Fruit fly (Drosophila melanogaster) whole organism, pupa: ENCODE measurements around the gene CG1416.

Experiments used
- CG10348 ChIP-seq: fragments of 200-800 bp; sonication (Bioruptor generic); IDR thresholded peaks from 2 replicates; pipeline ENCODE4 v1.3.6; 2022; ENCODE audit warnings: missing biosample characterization, missing genetic modification characterization
- CG12605 ChIP-seq: fragments of 200-800 bp; sonication (Bioruptor generic); IDR thresholded peaks from 2 replicates; pipeline ENCODE4 v1.3.6; 2022; ENCODE audit warnings: missing biosample characterization, missing genetic modification characterization
- CG13204 ChIP-seq: fragments of 200-800 bp; sonication (Bioruptor generic); optimal IDR thresholded peaks from 2 replicates; lab custom pipeline; 2018; ENCODE audit warnings: missing biosample characterization, mild to moderate bottlenecking, missing genetic modification characterization, moderate library complexity
- CG14655 ChIP-seq: fragments of 200-800 bp; sonication (Bioruptor generic); optimal IDR thresholded peaks from 3 replicates; lab custom pipeline; 2017; ENCODE audit warnings: mild to moderate bottlenecking, missing biosample characterization, missing genetic modification reagents, missing genetic modification characterization
- CG15710 ChIP-seq: fragments of 200-800 bp; sonication (Bioruptor generic); optimal IDR thresholded peaks from 2 replicates; lab custom pipeline; 2018; ENCODE audit warnings: missing biosample characterization, mild to moderate bottlenecking, missing genetic modification characterization, moderate library complexity
- CG17806 ChIP-seq: fragments of 200-800 bp; sonication (Bioruptor generic); optimal IDR thresholded peaks from 2 replicates; lab custom pipeline; 2018; ENCODE audit warnings: missing biosample characterization, mild to moderate bottlenecking, missing genetic modification characterization, moderate library complexity
- CG32121 ChIP-seq: fragments of 200-800 bp; sonication (Bioruptor generic); IDR thresholded peaks from 2 replicates; pipeline ENCODE4 v1.3.6; 2022; ENCODE audit warnings: missing biosample characterization, missing genetic modification characterization
- CG34367 ChIP-seq: fragments of 200-800 bp; sonication (Bioruptor generic); optimal IDR thresholded peaks from 2 replicates; lab custom pipeline; 2018; ENCODE audit warnings: missing biosample characterization, mild to moderate bottlenecking, missing genetic modification characterization
- CG4496 ChIP-seq: fragments of 200-800 bp; sonication (Bioruptor generic); IDR thresholded peaks from 3 replicates; pipeline ENCODE4 v1.3.6; 2022; ENCODE audit warnings: missing biosample characterization, missing genetic modification characterization
- CG8159 ChIP-seq: fragments of 200-800 bp; sonication (Bioruptor generic); optimal IDR thresholded peaks from 3 replicates; lab custom pipeline; 2018; ENCODE audit warnings: missing biosample characterization, mild to moderate bottlenecking, missing genetic modification characterization, moderate library complexity
- CG8301 ChIP-seq: fragments of 200-800 bp; sonication (Bioruptor generic); optimal IDR thresholded peaks from 2 replicates; lab custom pipeline; 2018; ENCODE audit warnings: missing biosample characterization, mild to moderate bottlenecking, missing genetic modification characterization
- CG9948 ChIP-seq: fragments of 200-800 bp; sonication (Bioruptor generic); optimal IDR thresholded peaks from 2 replicates; lab custom pipeline; 2018; ENCODE audit warnings: missing biosample characterization, mild to moderate bottlenecking, missing genetic modification characterization, moderate library complexity
- D1 ChIP-seq: fragments of 200-800 bp; sonication (Bioruptor generic); optimal IDR thresholded peaks from 2 replicates; lab custom pipeline; 2018; ENCODE audit warnings: missing biosample characterization, mild to moderate bottlenecking, missing genetic modification characterization, moderate library complexity
- EcR ChIP-seq: fragments of 200-800 bp; sonication (Bioruptor generic); optimal IDR thresholded peaks from 3 replicates; lab custom pipeline; 2019; ENCODE audit warnings: missing biosample characterization, missing genetic modification characterization, mild to moderate bottlenecking, moderate library complexity, missing genetic modification reagents
- Ets98B ChIP-seq: fragments of 200-800 bp; sonication (Bioruptor generic); IDR thresholded peaks from 2 replicates; pipeline ENCODE4 v1.3.6; 2022; ENCODE audit warnings: missing biosample characterization, missing genetic modification characterization
- Pif1A ChIP-seq: fragments of 200-800 bp; sonication (Bioruptor generic); optimal IDR thresholded peaks from 3 replicates; lab custom pipeline; 2016; ENCODE audit warnings: missing biosample characterization, missing genetic modification characterization
- Pif1B ChIP-seq: fragments of 200-800 bp; sonication (Bioruptor generic); optimal IDR thresholded peaks from 3 replicates; lab custom pipeline; 2016; ENCODE audit warnings: missing biosample characterization, missing genetic modification characterization
- Snoo ChIP-seq: fragments of 200-800 bp; sonication (Bioruptor generic); optimal IDR thresholded peaks from 3 replicates; lab custom pipeline; 2017; ENCODE audit warnings: missing biosample characterization, mild to moderate bottlenecking, missing genetic modification characterization, inconsistent platforms
- fd96Ca ChIP-seq: fragments of 200-800 bp; sonication (Bioruptor generic); IDR thresholded peaks from 3 replicates; pipeline ENCODE4 v1.3.6; 2022; ENCODE audit warnings: missing biosample characterization, missing genetic modification characterization
- gl ChIP-seq: fragments of 200-800 bp; sonication (Bioruptor generic); optimal IDR thresholded peaks from 2 replicates; lab custom pipeline; 2018; ENCODE audit warnings: missing biosample characterization, mild to moderate bottlenecking, missing genetic modification characterization
- rn ChIP-seq: fragments of 200-800 bp; sonication (Bioruptor generic); IDR thresholded peaks from 2 replicates; pipeline ENCODE4 v1.3.6; 2022; ENCODE audit warnings: missing biosample characterization, missing genetic modification characterization

CG1416 gene

DNA sequence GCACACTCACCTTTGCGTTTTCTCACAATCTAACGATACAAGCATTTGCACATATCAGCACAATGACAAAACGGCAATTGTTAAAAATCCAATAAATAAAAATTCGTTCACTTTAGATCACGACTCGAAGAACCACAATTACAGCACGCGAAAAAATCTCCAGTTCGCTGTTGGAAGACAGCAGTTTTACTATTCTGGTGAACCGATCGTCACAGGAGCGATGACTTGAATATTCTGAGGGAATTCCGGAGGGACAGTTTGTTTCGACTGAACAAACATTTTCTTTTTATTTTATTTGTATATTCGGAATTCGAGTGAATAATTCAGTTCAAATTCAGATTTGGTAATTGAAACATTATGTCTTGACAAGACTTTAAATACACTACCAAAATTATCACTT is 2.5 kb upstream of the CG1416 start:
- TF ChIP-seq CG17806 (tag; lab: Kevin White, UChicago) (no peak), CG10348 (GFP tag; lab: Robert Waterston, UW) (no peak), CG4496 (GFP tag; lab: Robert Waterston, UW) (no peak), gl (no peak), CG34367 (tag; lab: Kevin White, UChicago) (no peak), CG13204 (GFP tag; lab: Kevin White, UChicago) (no peak), EcR (no peak), CG15710 (no peak), CG8159 (tag; lab: Kevin White, UChicago) (no peak), CG32121 (GFP tag; lab: Robert Waterston, UW) (no peak), CG8301 (tag; lab: Kevin White, UChicago) (no peak), D1 (tag; lab: Kevin White, UChicago) (no peak), CG12605 (GFP tag; lab: Robert Waterston, UW) (no peak), CG14655 (GFP tag; lab: Kevin White, UChicago) (no peak), CG9948 (tag; lab: Kevin White, UChicago) (no peak), Ets98B (no peak), Pif1B (no peak), fd96Ca (GFP tag; lab: Robert Waterston, UW) (no peak), rn (GFP tag; lab: Robert Waterston, UW) (no peak), Snoo (tag; lab: Kevin White, UChicago) (no peak)

DNA sequence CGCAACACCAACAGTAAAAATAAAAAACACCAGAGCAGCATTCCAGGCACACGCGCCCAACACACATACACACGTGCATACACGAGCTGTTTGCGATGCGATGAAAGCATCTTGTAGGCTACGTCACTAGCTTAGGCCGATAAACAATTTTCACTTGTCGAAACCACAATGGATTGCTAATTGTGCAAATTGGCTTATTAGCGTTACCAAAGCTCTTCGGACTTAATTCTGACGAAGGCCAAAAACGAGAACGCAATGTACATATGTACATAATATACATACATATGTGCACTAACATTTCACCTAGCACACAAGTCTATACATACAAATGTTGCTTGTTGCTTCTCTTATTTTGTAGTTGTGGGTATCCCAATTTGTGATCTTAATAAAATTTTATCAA is 1.1 kb upstream of the CG1416 start:
- no peak for TF ChIP-seq gl
- TF ChIP-seq CG13204 (GFP tag; lab: Kevin White, UChicago), result no peak
- no peak for TF ChIP-seq CG9948 (tag; lab: Kevin White, UChicago)
- TF ChIP-seq CG15710, result no peak
- TF ChIP-seq EcR, result no peak
- TF ChIP-seq CG10348 (GFP tag; lab: Robert Waterston, UW), result no peak
- no peak for TF ChIP-seq D1 (tag; lab: Kevin White, UChicago)
- TF ChIP-seq CG12605 (GFP tag; lab: Robert Waterston, UW), result no peak
- TF ChIP-seq CG4496 (GFP tag; lab: Robert Waterston, UW), result no peak
- TF ChIP-seq CG17806 (tag; lab: Kevin White, UChicago), result no peak
- TF ChIP-seq, all 21 proteins: peak for 0

dm6 chr2L:21758067-21758398 is 223 bp downstream of the CG1416 start:
- TF ChIP-seq fd96Ca (GFP tag; lab: Robert Waterston, UW) (no peak), CG32121 (GFP tag; lab: Robert Waterston, UW) (no peak), D1 (tag; lab: Kevin White, UChicago) (no peak), CG8159 (tag; lab: Kevin White, UChicago) (no peak), Ets98B (no peak), CG34367 (tag; lab: Kevin White, UChicago) (no peak), CG17806 (tag; lab: Kevin White, UChicago) (no peak), Pif1A (no peak), CG8301 (tag; lab: Kevin White, UChicago) (no peak), CG15710 (no peak)

DNA sequence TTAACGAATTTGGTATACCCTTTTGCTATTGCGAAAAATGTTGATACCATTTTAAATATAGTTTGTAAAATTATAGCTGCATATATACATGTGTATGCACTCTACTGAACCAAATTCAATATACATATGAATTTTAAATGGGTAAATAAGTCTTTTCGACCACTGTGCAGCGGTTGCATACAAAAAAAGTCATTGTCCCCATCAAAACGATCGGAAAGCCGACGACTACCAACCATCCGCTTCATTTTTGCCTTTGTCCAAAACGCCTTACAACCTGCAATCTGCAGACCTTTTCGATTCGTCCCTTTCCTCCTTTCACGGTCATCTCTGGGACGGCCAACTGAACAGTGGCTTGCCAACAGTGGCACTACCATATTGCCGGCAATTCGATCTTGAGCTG is 7.1 kb downstream of the CG1416 start:
- TF ChIP-seq CG9948 (tag; lab: Kevin White, UChicago) (no peak), EcR (peak; percentile 57)
- TF ChIP-seq, all 21 proteins: peak for 1

dm6 chr2L:21769461-21769860 is 11.7 kb downstream of the CG1416 start:
- no peak for TF ChIP-seq D1 (tag; lab: Kevin White, UChicago)
- TF ChIP-seq CG10348 (GFP tag; lab: Robert Waterston, UW), result no peak
- TF ChIP-seq rn (GFP tag; lab: Robert Waterston, UW), result no peak

DNA sequence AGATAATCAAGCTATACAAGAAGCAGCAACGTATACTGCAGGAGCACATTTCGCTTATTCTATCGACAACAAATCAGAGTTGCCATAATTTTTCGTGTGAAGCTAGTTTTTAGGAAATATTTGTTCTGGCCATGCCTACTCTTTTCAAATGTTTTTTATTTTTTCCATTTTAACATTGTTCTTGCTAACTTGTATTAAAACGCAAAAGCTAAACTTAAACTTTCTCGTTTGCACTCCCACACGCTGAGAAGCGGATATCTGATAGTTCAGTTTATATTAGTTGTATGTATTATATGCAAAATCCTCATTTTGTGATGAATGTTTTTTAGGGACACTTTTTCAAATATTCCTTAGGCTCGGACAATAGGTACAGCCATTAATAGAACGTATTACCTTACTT is 26.2 kb downstream of the CG1416 start, which contains the start of gene CG11630:
CG11630 (minus strand) TSS at position 101 of the 400 bp plus-strand sequence.
- TF ChIP-seq CG10348 (GFP tag; lab: Robert Waterston, UW), result no peak
- TF ChIP-seq CG14655 (GFP tag; lab: Kevin White, UChicago), result no peak
- TF ChIP-seq rn (GFP tag; lab: Robert Waterston, UW), result no peak
- TF ChIP-seq Pif1A, result no peak
- TF ChIP-seq CG17806 (tag; lab: Kevin White, UChicago), result no peak
- TF ChIP-seq Ets98B, result no peak
- TF ChIP-seq CG8159 (tag; lab: Kevin White, UChicago), result no peak
- TF ChIP-seq CG15710, result no peak
- TF ChIP-seq CG34367 (tag; lab: Kevin White, UChicago), result no peak
- no peak for TF ChIP-seq EcR
- TF ChIP-seq CG12605 (GFP tag; lab: Robert Waterston, UW), result no peak
- TF ChIP-seq D1 (tag; lab: Kevin White, UChicago), result no peak
- TF ChIP-seq CG13204 (GFP tag; lab: Kevin White, UChicago), result no peak

DNA sequence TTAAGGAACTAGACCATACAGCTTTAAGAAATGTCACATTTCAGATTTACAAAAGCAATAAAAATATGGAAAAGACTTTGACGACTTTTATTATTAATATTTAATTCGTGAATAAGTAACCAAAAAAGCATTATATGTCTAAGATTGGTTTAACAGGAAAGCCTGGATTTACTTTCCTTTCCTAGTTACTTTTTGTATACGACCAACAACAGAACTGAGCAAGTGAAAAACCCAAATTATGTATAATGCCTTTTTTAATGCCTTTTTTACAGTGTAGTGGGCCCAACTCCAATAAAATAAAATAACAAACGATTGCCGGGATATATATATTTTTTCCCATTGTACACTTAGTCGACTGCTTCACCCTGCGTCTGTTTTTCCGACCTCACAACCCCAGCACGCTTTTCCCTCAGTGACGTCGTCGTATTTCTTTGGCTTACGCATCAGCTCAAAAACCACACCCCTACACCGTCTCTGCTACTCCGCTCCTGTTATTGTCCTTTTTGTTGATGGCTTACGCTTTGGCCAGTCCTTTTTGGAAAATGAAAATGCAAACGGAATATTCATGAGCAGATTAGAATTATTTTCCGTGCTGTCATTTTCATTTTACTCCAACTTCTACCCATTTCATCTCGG is 27.1 kb downstream of the CG1416 start:
- TF ChIP-seq D1 (tag; lab: Kevin White, UChicago) (no peak), CG34367 (tag; lab: Kevin White, UChicago) (no peak), CG15710 (no peak), CG12605 (GFP tag; lab: Robert Waterston, UW) (no peak), Snoo (tag; lab: Kevin White, UChicago) (no peak), CG17806 (tag; lab: Kevin White, UChicago) (no peak), CG32121 (GFP tag; lab: Robert Waterston, UW) (no peak), CG8301 (tag; lab: Kevin White, UChicago) (no peak), rn (GFP tag; lab: Robert Waterston, UW) (no peak), CG14655 (GFP tag; lab: Kevin White, UChicago) (no peak), CG4496 (GFP tag; lab: Robert Waterston, UW) (no peak), Pif1B (no peak), CG8159 (tag; lab: Kevin White, UChicago) (peak; percentile 22), Pif1A (no peak), EcR (no peak), CG9948 (tag; lab: Kevin White, UChicago) (peak; percentile 11), Ets98B (no peak)
